Fruit fly (Drosophila melanogaster) whole organism, wandering third instar larva: ENCODE results near the gene CG5078.

ENCODE experiments used
- Abd-B ChIP-seq: fragments of >200 bp; optimal IDR thresholded peaks from 2 replicates; lab custom pipeline; 2017; ENCODE audit warnings: missing biosample characterization, missing genetic modification characterization
- Dfd ChIP-seq: fragments of >200 bp; optimal IDR thresholded peaks from 2 replicates; lab custom pipeline; 2017; ENCODE audit warnings: missing biosample characterization, missing genetic modification characterization
- Hr78 ChIP-seq: fragments of >200 bp; optimal IDR thresholded peaks from 2 replicates; lab custom pipeline; 2017; ENCODE audit warnings: missing biosample characterization, missing genetic modification characterization
- Myc ChIP-seq: fragments of >200 bp; optimal IDR thresholded peaks from 2 replicates; lab custom pipeline; 2017
- Vsx2 ChIP-seq: fragments of 200-300, 225-300 bp; sonication (Bioruptor generic); optimal IDR thresholded peaks from 2 replicates; lab custom pipeline; 2018; ENCODE audit warnings: missing biosample characterization, missing genetic modification characterization; ENCODE audit not compliant: partially characterized antibody
- pan ChIP-seq: fragments of >200 bp; optimal IDR thresholded peaks from 2 replicates; lab custom pipeline; 2017
- psq ChIP-seq: fragments of 200-800 bp; sonication (Bioruptor generic); optimal IDR thresholded peaks from 3 replicates; lab custom pipeline; 2017; ENCODE audit warnings: missing biosample characterization, mild to moderate bottlenecking, missing genetic modification characterization, moderate library complexity

DNA sequence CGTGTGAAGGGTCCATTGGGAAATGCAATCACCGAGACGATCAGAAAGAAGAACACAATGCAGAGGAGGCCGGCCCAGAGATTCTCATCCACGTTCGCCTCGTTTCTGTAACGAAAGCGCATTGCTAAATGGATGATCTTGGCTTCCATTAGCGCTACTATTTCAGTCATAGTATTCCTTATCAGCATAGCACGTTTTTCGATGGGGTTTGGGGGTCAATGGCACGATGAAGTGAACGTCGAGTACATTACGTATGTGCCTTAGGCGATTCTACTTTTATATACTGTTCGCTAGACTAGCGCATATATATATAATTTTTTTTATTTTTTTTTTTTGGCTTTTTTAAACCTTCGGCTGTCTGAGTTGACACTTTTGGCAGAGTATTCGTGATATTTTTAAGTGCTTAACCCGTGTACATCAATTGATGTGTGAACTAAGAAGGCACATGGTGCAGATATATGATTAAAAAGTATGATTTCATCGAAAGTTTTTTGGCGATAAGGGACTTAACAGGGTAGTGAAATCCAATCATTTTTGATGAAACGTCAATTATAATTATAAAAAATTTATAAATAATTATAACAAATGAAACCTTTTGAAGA lies 18.7 kb downstream of the CG5078 start:
- TF ChIP-seq psq (GFP tag; lab: Kevin White, UChicago), result no peak
- TF ChIP-seq pan (lab: Kevin White, UChicago), result no peak
- no peak for TF ChIP-seq Myc (lab: Kevin White, UChicago)
- no peak for TF ChIP-seq Hr78 (GFP tag; lab: Kevin White, UChicago)
- TF ChIP-seq Abd-B, result no peak
- TF ChIP-seq Dfd (GFP tag; lab: Kevin White, UChicago), result no peak
- no peak for TF ChIP-seq Vsx2 (GFP tag; lab: Kevin White, UChicago)
